Worm (Caenorhabditis elegans): Measurements from ENCODE around the gene ncs-4.

ce11 chrX:10203501-10203900, 27.2 kb downstream of the ncs-4 start:
- TF ChIP-seq ZK546.5 (tag; optimal IDR thresholded peaks at IDR 0.05) = no peak
- no peak for TF ChIP-seq elt-2 (tag; optimal IDR thresholded peaks at IDR 0.05)
- TF ChIP-seq nhr-28 (tag; optimal IDR thresholded peaks at IDR 0.05) = no peak
- no peak for TF ChIP-seq egl-27 (tag; optimal IDR thresholded peaks at IDR 0.05)
- TF ChIP-seq nhr-11 (tag; optimal IDR thresholded peaks at IDR 0.05) = no peak
- no peak for TF ChIP-seq skn-1 (tag; optimal IDR thresholded peaks at IDR 0.05)
